Fruit fly (Drosophila melanogaster) whole organism, prepupa: Measurements from ENCODE around the gene Ctr1C.
A peak's percentile ranks its signal among the peaks of the same experiment; 100 is the strongest.

ENCODE experiments used
- CG10631 ChIP-seq: fragments of 200-800 bp; sonication (Bioruptor generic); optimal IDR thresholded peaks from 2 replicates; lab custom pipeline; 2016; ENCODE audit warnings: missing biosample characterization, missing genetic modification characterization
- CG11294 ChIP-seq: fragments of 200-800 bp; sonication (Bioruptor generic); IDR thresholded peaks from 2 replicates; pipeline ENCODE4 v1.3.6; 2022; ENCODE audit warnings: missing biosample characterization, missing genetic modification characterization
- CG11762 ChIP-seq: fragments of 200-800 bp; sonication (Bioruptor generic); optimal IDR thresholded peaks from 3 replicates; lab custom pipeline; 2016; ENCODE audit warnings: missing biosample characterization, missing genetic modification characterization; ENCODE audit not compliant: insufficient read depth
- CG31627 ChIP-seq: fragments of 200-800 bp; sonication (Bioruptor generic); optimal IDR thresholded peaks from 3 replicates; lab custom pipeline; 2016; ENCODE audit warnings: missing biosample characterization, missing genetic modification characterization
- CG6163 ChIP-seq: fragments of 200-800 bp; sonication (Bioruptor generic); IDR thresholded peaks from 3 replicates; pipeline ENCODE4 v1.3.6; 2022; ENCODE audit warnings: missing biosample characterization, missing genetic modification characterization
- CG6276 ChIP-seq: fragments of 200-800 bp; sonication (Bioruptor generic); optimal IDR thresholded peaks from 2 replicates; lab custom pipeline; 2017; ENCODE audit warnings: missing biosample characterization, mild to moderate bottlenecking, missing genetic modification characterization
- CG6792 ChIP-seq: fragments of 200-800 bp; sonication (Bioruptor generic); optimal IDR thresholded peaks from 3 replicates; lab custom pipeline; 2016; ENCODE audit warnings: missing biosample characterization, missing genetic modification characterization
- CG6854 ChIP-seq: fragments of 200-800 bp; sonication (Bioruptor generic); optimal IDR thresholded peaks from 2 replicates; lab custom pipeline; 2017; ENCODE audit warnings: missing biosample characterization, mild to moderate bottlenecking, missing genetic modification characterization
- CG7368 ChIP-seq: fragments of 200-800 bp; sonication (Bioruptor generic); optimal IDR thresholded peaks from 3 replicates; lab custom pipeline; 2016; ENCODE audit warnings: missing biosample characterization, missing genetic modification characterization
- CG8119 ChIP-seq: fragments of 200-800 bp; sonication (Bioruptor generic); IDR thresholded peaks from 3 replicates; pipeline ENCODE4 v1.3.6; 2022; ENCODE audit warnings: missing biosample characterization, missing genetic modification characterization
- CG8319 ChIP-seq: fragments of 200-800 bp; sonication (Bioruptor generic); optimal IDR thresholded peaks from 3 replicates; lab custom pipeline; 2016; ENCODE audit warnings: missing biosample characterization, missing genetic modification characterization
- CG8632 ChIP-seq: fragments of 200-800 bp; sonication (Bioruptor generic); optimal IDR thresholded peaks from 3 replicates; lab custom pipeline; 2016; ENCODE audit warnings: missing biosample characterization, missing genetic modification characterization
- CG9139 ChIP-seq: fragments of 200-800 bp; sonication (Bioruptor generic); optimal IDR thresholded peaks from 3 replicates; lab custom pipeline; 2017; ENCODE audit warnings: missing biosample characterization, mild to moderate bottlenecking, missing genetic modification characterization
- Eip78C ChIP-seq: fragments of 200-800 bp; sonication (Bioruptor generic); peaks from one replicate; lab custom pipeline; 2016; ENCODE audit warnings: missing biosample characterization, missing genetic modification characterization
- Eip93F ChIP-seq: fragments of 200-800 bp; sonication (Bioruptor generic); optimal IDR thresholded peaks from 2 replicates; lab custom pipeline; 2016; ENCODE audit warnings: missing biosample characterization, mild to moderate bottlenecking, missing genetic modification characterization
- Ets21C ChIP-seq: fragments of 200-800 bp; sonication (Bioruptor generic); optimal IDR thresholded peaks from 3 replicates; lab custom pipeline; 2016; ENCODE audit warnings: missing biosample characterization, missing genetic modification characterization
- Gug ChIP-seq: fragments of 200-800 bp; sonication (Bioruptor generic); IDR thresholded peaks from 2 replicates; pipeline ENCODE4 v1.3.6; 2022; ENCODE audit warnings: missing biosample characterization, missing genetic modification characterization
- Hr38 ChIP-seq: sonication (Bioruptor generic); optimal IDR thresholded peaks from 2 replicates; lab custom pipeline; 2016; ENCODE audit warnings: missing biosample characterization, missing genetic modification characterization
- Hr39 ChIP-seq: fragments of 200-800 bp; sonication (Bioruptor generic); optimal IDR thresholded peaks from 2 replicates; lab custom pipeline; 2016; ENCODE audit warnings: missing biosample characterization, missing genetic modification characterization
- Hr4 ChIP-seq: fragments of 200-800 bp; sonication (Bioruptor generic); optimal IDR thresholded peaks from 3 replicates; lab custom pipeline; 2016; ENCODE audit warnings: missing biosample characterization, missing genetic modification characterization
- Lpt ChIP-seq: fragments of 200-800 bp; sonication (Bioruptor generic); optimal IDR thresholded peaks from 3 replicates; lab custom pipeline; 2016; ENCODE audit warnings: missing biosample characterization, missing genetic modification characterization
- OdsH ChIP-seq: fragments of 200-800 bp; sonication (Bioruptor generic); optimal IDR thresholded peaks from 3 replicates; lab custom pipeline; 2016; ENCODE audit warnings: missing biosample characterization, missing genetic modification characterization
- Sox102F ChIP-seq: fragments of 200-800 bp; sonication (Bioruptor generic); optimal IDR thresholded peaks from 2 replicates; lab custom pipeline; 2016; ENCODE audit warnings: missing biosample characterization, mild to moderate bottlenecking, missing genetic modification characterization
- Sox15 ChIP-seq: fragments of 200-800 bp; sonication (Bioruptor generic); optimal IDR thresholded peaks from 3 replicates; lab custom pipeline; 2016; ENCODE audit warnings: missing biosample characterization, missing genetic modification characterization
- acj6 ChIP-seq: fragments of 200-800 bp; sonication (Bioruptor generic); optimal IDR thresholded peaks from 3 replicates; lab custom pipeline; 2016; ENCODE audit warnings: missing biosample characterization, missing genetic modification characterization
- dsx ChIP-seq: fragments of 200-800 bp; optimal IDR thresholded peaks from 3 replicates; lab custom pipeline; 2019; ENCODE audit warnings: missing biosample characterization, mild to moderate bottlenecking, missing genetic modification characterization, moderate library complexity; ENCODE audit not compliant: poor library complexity, severe bottlenecking
- esn ChIP-seq: fragments of 200-800 bp; sonication (Bioruptor generic); optimal IDR thresholded peaks from 2 replicates; lab custom pipeline; 2016; ENCODE audit warnings: missing biosample characterization, mild to moderate bottlenecking, missing genetic modification characterization, moderate library complexity
- fkh ChIP-seq: fragments of 200-800 bp; sonication (Bioruptor generic); optimal IDR thresholded peaks from 3 replicates; lab custom pipeline; 2017; ENCODE audit warnings: missing biosample characterization, mild to moderate bottlenecking, missing genetic modification characterization, moderate library complexity
- lz ChIP-seq: fragments of 200-800 bp; sonication (Bioruptor generic); optimal IDR thresholded peaks from 3 replicates; lab custom pipeline; 2016; ENCODE audit warnings: missing biosample characterization, missing genetic modification characterization
- pdm3 ChIP-seq: fragments of 200-800 bp; sonication (Bioruptor generic); optimal IDR thresholded peaks from 3 replicates; lab custom pipeline; 2016; ENCODE audit warnings: missing biosample characterization, missing genetic modification characterization
- salr ChIP-seq, 2 experiments: fragments of 200-800 bp; sonication (Bioruptor generic); optimal IDR thresholded peaks; 3 replicates each; lab custom pipeline; 2016 to 2018; ENCODE audit warnings: missing biosample characterization in 2 of 2, missing genetic modification characterization in 2 of 2, mild to moderate bottlenecking in 1 of 2
- spab ChIP-seq: fragments of 200-800 bp; sonication (Bioruptor generic); optimal IDR thresholded peaks from 2 replicates; lab custom pipeline; 2017; ENCODE audit warnings: missing biosample characterization, mild to moderate bottlenecking, missing genetic modification characterization, missing genetic modification reagents
- ss ChIP-seq, 2 experiments: fragments of 200-800 bp; sonication (Bioruptor generic); optimal IDR thresholded peaks; 2 replicates in 1 of 2; 3 replicates in 1 of 2; lab custom pipeline; 2017 to 2018; ENCODE audit warnings: mild to moderate bottlenecking in 2 of 2, missing biosample characterization in 2 of 2, missing genetic modification characterization in 2 of 2, moderate library complexity in 1 of 2
- svp ChIP-seq: fragments of 200-800 bp; sonication (Bioruptor generic); peaks from one replicate; lab custom pipeline; 2016; ENCODE audit warnings: missing biosample characterization, missing genetic modification characterization
- vri ChIP-seq: fragments of 200-800 bp; sonication (Bioruptor generic); optimal IDR thresholded peaks from 3 replicates; lab custom pipeline; 2016; ENCODE audit warnings: missing biosample characterization, mild to moderate bottlenecking, missing genetic modification characterization

Gene Ctr1C

DNA sequence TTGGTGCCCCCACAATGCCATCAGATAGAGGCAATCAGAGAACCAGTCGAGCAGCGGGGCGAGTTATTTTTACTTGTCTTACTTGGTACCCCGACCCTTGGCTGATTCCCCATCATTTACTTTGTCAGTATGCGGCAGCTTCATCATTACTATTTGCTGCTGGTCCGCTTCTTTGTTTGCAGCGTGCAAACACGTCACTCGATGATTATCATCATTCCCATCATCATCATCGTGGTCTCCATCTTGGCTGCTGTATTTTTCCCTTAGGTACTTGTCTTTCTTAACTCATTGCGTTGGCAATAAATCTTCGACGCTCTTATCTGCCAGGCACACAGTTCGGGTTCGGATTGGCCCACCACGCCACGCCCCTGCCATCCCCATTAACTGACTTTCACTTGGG is 32.0 kb downstream of the Ctr1C start (continued):
- TF ChIP-seq OdsH (GFP tag; lab: Kevin White, UChicago) = no peak
- no peak for TF ChIP-seq CG6792 (GFP tag; lab: Kevin White, UChicago)
- TF ChIP-seq Gug (GFP tag; lab: Robert Waterston, UW) = no peak
- no peak for TF ChIP-seq CG11762 (GFP tag; lab: Kevin White, UChicago)
- TF ChIP-seq Sox102F (GFP tag; lab: Kevin White, UChicago) = no peak
- no peak for TF ChIP-seq Ets21C (GFP tag; lab: Kevin White, UChicago)
- TF ChIP-seq CG6854 (GFP tag; lab: Kevin White, UChicago) = no peak
- no peak for TF ChIP-seq Hr4 (GFP tag; lab: Kevin White, UChicago)
- TF ChIP-seq Sox15 (GFP tag; lab: Kevin White, UChicago) = no peak
- TF ChIP-seq CG10631 (GFP tag; lab: Kevin White, UChicago) = no peak

DNA sequence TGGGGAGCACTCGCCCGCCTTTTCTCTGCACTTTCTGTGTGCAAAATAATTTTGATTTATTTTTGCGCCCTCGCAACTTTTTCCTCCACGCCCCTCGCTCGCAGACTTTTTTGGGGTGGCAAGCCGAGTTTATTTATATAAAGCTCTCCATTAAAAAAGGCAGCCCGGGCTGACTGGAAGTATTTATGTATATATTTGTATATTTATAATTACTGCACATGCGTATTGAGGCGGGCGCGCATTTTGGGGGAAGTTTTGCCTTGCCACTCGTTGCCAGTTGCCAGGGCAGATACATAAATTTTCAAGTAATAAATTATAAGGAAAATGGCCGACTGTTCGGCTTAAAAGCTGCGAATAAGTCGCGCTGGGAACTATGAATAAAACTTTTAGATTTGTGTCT is 35.5 kb downstream of the Ctr1C start:
- TF ChIP-seq dsx (no peak), CG7368 (GFP tag; lab: Kevin White, UChicago) (no peak), CG9139 (GFP tag; lab: Kevin White, UChicago) (no peak)

- TF ChIP-seq CG8632 (GFP tag; lab: Kevin White, UChicago) (no peak), lz (GFP tag; lab: Kevin White, UChicago) (no peak), Sox15 (GFP tag; lab: Kevin White, UChicago) (no peak), svp (GFP tag; lab: Kevin White, UChicago) (no peak), Lpt (GFP tag; lab: Kevin White, UChicago) (no peak)
Measured at dm6 chr3R:30926033-30926432, 38.1 kb downstream of the Ctr1C start.

dm6 chr3R:30925436-30925835 is 38.7 kb downstream of the Ctr1C start:
- no peak for TF ChIP-seq CG11762 (GFP tag; lab: Kevin White, UChicago)
- TF ChIP-seq fkh (GFP tag; lab: Kevin White, UChicago) = peak; percentile 45
- TF ChIP-seq Hr38 (GFP tag; lab: Kevin White, UChicago) = no peak

DNA sequence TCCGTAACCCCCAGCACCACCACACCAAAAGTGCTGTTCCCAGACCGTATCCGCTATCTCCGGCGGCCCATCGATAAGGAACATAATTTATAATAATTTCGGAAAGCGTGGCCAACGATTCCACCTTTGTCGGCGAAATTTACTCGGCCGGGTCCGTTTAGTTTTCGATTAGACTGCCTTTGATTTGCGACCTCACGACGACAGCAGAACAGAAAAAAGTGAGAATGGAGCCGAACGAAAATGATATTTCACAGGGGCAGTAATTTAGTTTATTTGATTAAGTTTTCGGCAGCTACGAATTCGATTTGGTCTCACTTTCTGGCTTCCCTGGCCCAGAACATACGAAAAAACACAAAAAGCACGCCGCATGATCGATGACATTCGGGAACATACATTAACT is 40.5 kb downstream of the Ctr1C start:
- TF ChIP-seq dsx (no peak), CG8119 (GFP tag; lab: Robert Waterston, UW) (no peak), CG6854 (GFP tag; lab: Kevin White, UChicago) (no peak), Eip78C (GFP tag; lab: Kevin White, UChicago) (no peak), CG6276 (GFP tag; lab: Kevin White, UChicago) (no peak), CG6163 (no peak), vri (GFP tag; lab: Kevin White, UChicago) (no peak), CG31627 (GFP tag; lab: Kevin White, UChicago) (no peak), esn (no peak), pdm3 (GFP tag; lab: Kevin White, UChicago) (no peak), salr (GFP tag; optimal IDR thresholded peaks at IDR 0.05; lab: Kevin White, UChicago) (no peak), fkh (GFP tag; lab: Kevin White, UChicago) (no peak), Hr39 (GFP tag; lab: Kevin White, UChicago) (no peak), CG8319 (no peak), spab (GFP tag; lab: Kevin White, UChicago) (no peak), ss (GFP tag; optimal IDR thresholded peaks at IDR 0.05; lab: Kevin White, UChicago) (no peak), acj6 (no peak), Eip93F (no peak), CG11294 (GFP tag; lab: Robert Waterston, UW) (no peak), Gug (GFP tag; lab: Robert Waterston, UW) (no peak)
